Fruit fly (Drosophila melanogaster): ENCODE measurements around the gene Gr28b.
A peak's percentile ranks its signal among the peaks of the same experiment; 100 is the strongest.

Gr28b gene

dm6 chr2L:7473248-7473647 lies 11.2 kb upstream of the Gr28b start:
- TF ChIP-seq CG8924 (tag; optimal IDR thresholded peaks at IDR 0.05), result no peak
- peak; percentile 32 for TF ChIP-seq Ets65A (GFP tag)
- no peak for TF ChIP-seq CG10959 (GFP tag; IDR thresholded peaks at IDR 0.05)
- TF ChIP-seq CrebB (tag; optimal IDR thresholded peaks at IDR 0.05), result no peak
- TF ChIP-seq CG18476 (GFP tag; optimal IDR thresholded peaks at IDR 0.05), result no peak
- no peak for TF ChIP-seq dmrt99B (tag; optimal IDR thresholded peaks at IDR 0.05)
- TF ChIP-seq Myb (GFP tag; optimal IDR thresholded peaks at IDR 0.05), result peak; percentile 57
- TF ChIP-seq CG9437 (GFP tag; optimal IDR thresholded peaks at IDR 0.05), result peak; percentile 94

dm6 chr2L:7466304-7466703 lies 4.3 kb upstream of the Gr28b start, which contains the start of gene CG6055:
TSS of gene CG6055 (plus strand) at chr2L:7466543.
- peak; percentile 45 for TF ChIP-seq kni (GFP tag; optimal IDR thresholded peaks at IDR 0.05)
- TF ChIP-seq maf-S (GFP tag; optimal IDR thresholded peaks at IDR 0.05), result no peak
- peak; percentile 25; the same call in 1 of the 2 replicates for TF ChIP-seq Drgx (GFP tag; IDR thresholded peaks at IDR 0.05)
- peak; percentile 57 for TF ChIP-seq Jarid2 (GFP tag; optimal IDR thresholded peaks at IDR 0.05)
- TF ChIP-seq CG30403 (GFP tag; optimal IDR thresholded peaks at IDR 0.05), result no peak
- TF ChIP-seq CG5180 (GFP tag; optimal IDR thresholded peaks at IDR 0.05), result peak; percentile 98
- TF ChIP-seq nom (GFP tag; optimal IDR thresholded peaks at IDR 0.05), result peak; percentile 76
- 0 out of 3 replicates have a peak, but pooled peaks have one; percentile 54 for TF ChIP-seq z (GFP tag; IDR thresholded peaks at IDR 0.05)
- TF ChIP-seq CG6683 (GFP tag; optimal IDR thresholded peaks at IDR 0.05), result no peak
- peak; percentile 33; the same call in 1 of the 4 replicates for TF ChIP-seq Dll (GFP tag; IDR thresholded peaks at IDR 0.05; ENCODE audit: partially characterized antibody)
- TF ChIP-seq Oaz (GFP tag; IDR thresholded peaks at IDR 0.05), result no peak
- no peak for TF ChIP-seq tgo (GFP tag; IDR thresholded peaks at IDR 0.05)
- TF ChIP-seq CG15514 (GFP tag; optimal IDR thresholded peaks at IDR 0.05), result no peak
- no peak for TF ChIP-seq TFAM (GFP tag; optimal IDR thresholded peaks at IDR 0.05)

- no peak for TF ChIP-seq HmgD (GFP tag; optimal IDR thresholded peaks at IDR 0.05)
- no peak for TF ChIP-seq HHEX (GFP tag; optimal IDR thresholded peaks at IDR 0.05)
- no peak for TF ChIP-seq CG2678 (tag; optimal IDR thresholded peaks at IDR 0.05)
- no peak for TF ChIP-seq pho (GFP tag; optimal IDR thresholded peaks at IDR 0.05)
- TF ChIP-seq Ada2b (GFP tag; IDR thresholded peaks at IDR 0.05), result no peak
- no peak for TF ChIP-seq CG10366 (GFP tag; IDR thresholded peaks at IDR 0.05)
- TF ChIP-seq tgo (GFP tag; IDR thresholded peaks at IDR 0.05), result no peak
- TF ChIP-seq gem (tag; optimal IDR thresholded peaks at IDR 0.05), result no peak
- TF ChIP-seq tna (GFP tag; IDR thresholded peaks at IDR 0.05; ENCODE audit: partially characterized antibody), result no peak
- TF ChIP-seq lab (GFP tag; optimal IDR thresholded peaks at IDR 0.05), result no peak
- TF ChIP-seq bsh (GFP tag; optimal IDR thresholded peaks at IDR 0.05), result no peak
- TF ChIP-seq HLH3B (GFP tag; IDR thresholded peaks at IDR 0.05), result no peak
- no peak for TF ChIP-seq CG3065 (GFP tag; optimal IDR thresholded peaks at IDR 0.05)
- no peak for TF ChIP-seq nom (GFP tag; optimal IDR thresholded peaks at IDR 0.05)
- TF ChIP-seq CG17612 (GFP tag; IDR thresholded peaks at IDR 0.05), result no peak
- no peak for TF ChIP-seq CG4328 (GFP tag; optimal IDR thresholded peaks at IDR 0.05)
Observed at dm6 chr2L:7454112-7454511, 7.9 kb downstream of the Gr28b start, which contains the start of gene Gr28a. TSS of gene Gr28a (minus strand) at chr2L:7454212.

dm6 chr2L:7452093-7452492 lies 10.0 kb downstream of the Gr28b start:
- TF ChIP-seq CG1233 (GFP tag; optimal IDR thresholded peaks at IDR 0.05) (no peak), Rfx (GFP tag; IDR thresholded peaks at IDR 0.05) (peak; percentile 29; the same call in 1 of the 2 replicates), CG15269 (tag; optimal IDR thresholded peaks at IDR 0.05) (no peak), wor (GFP tag; IDR thresholded peaks at IDR 0.05) (no peak), stwl (tag; optimal IDR thresholded peaks at IDR 0.05) (peak; percentile 97), sens (GFP tag) (peak; percentile 51), CG34422 (GFP tag; IDR thresholded peaks at IDR 0.05) (0 out of 3 replicates have a peak, but pooled peaks have one; percentile 35), CG6654 (GFP tag; optimal IDR thresholded peaks at IDR 0.05) (no peak), Dip3 (GFP tag; optimal IDR thresholded peaks at IDR 0.05) (no peak), ro (GFP tag; IDR thresholded peaks at IDR 0.05) (no peak), Lhr (GFP tag; optimal IDR thresholded peaks at IDR 0.05) (peak; percentile 9), E2f2 (GFP tag; IDR thresholded peaks at IDR 0.05) (peak; percentile 84)
